Worm (Caenorhabditis elegans): ENCODE results near the gene tpst-1.

tpst-1 gene

ce11 chrIII:12625875-12626649, 36.0 kb downstream of the tpst-1 start, which contains the start of gene pqn-80:
TSS of gene pqn-80 (plus strand) at chrIII:12626568.
- no peak for TF ChIP-seq B0310.2 (tag; optimal IDR thresholded peaks at IDR 0.05)
- TF ChIP-seq ceh-13 (GFP tag; optimal IDR thresholded peaks at IDR 0.05) = no peak
- no peak for TF ChIP-seq flt-1 (GFP tag; IDR thresholded peaks at IDR 0.05)
- no peak for TF ChIP-seq ama-1 (optimal IDR thresholded peaks at IDR 0.05)
- no peak for TF ChIP-seq scrt-1 (GFP tag; IDR thresholded peaks at IDR 0.05)
- no peak for TF ChIP-seq F13C5.2 (tag; optimal IDR thresholded peaks at IDR 0.05)
- no peak for TF ChIP-seq hmg-4 (GFP tag; optimal IDR thresholded peaks at IDR 0.05)
- TF ChIP-seq hmbx-1 (tag; optimal IDR thresholded peaks at IDR 0.05) = no peak
- no peak for TF ChIP-seq tra-4 (tag; optimal IDR thresholded peaks at IDR 0.05)
- TF ChIP-seq ets-7 (tag; optimal IDR thresholded peaks at IDR 0.05) = no peak

ce11 chrIII:12624466-12624865, 37.6 kb downstream of the tpst-1 start, which contains the start of gene gtf-2A2:
TSS of gene gtf-2A2 (plus strand) at chrIII:12624766.
- TF ChIP-seq sea-1 (GFP tag; conservative IDR thresholded peaks at IDR 0.05) (no peak), flt-1 (GFP tag; IDR thresholded peaks at IDR 0.05) (no peak), ets-7 (tag; optimal IDR thresholded peaks at IDR 0.05) (no peak), tbx-11 (GFP tag; IDR thresholded peaks at IDR 0.05) (no peak), scrt-1 (GFP tag; IDR thresholded peaks at IDR 0.05) (no peak), ama-1 (optimal IDR thresholded peaks at IDR 0.05) (no peak), tra-4 (tag; optimal IDR thresholded peaks at IDR 0.05) (no peak), hmbx-1 (tag; optimal IDR thresholded peaks at IDR 0.05) (no peak), tbx-37 (GFP tag; conservative IDR thresholded peaks at IDR 0.05) (no peak), aly-1 (tag; optimal IDR thresholded peaks at IDR 0.05) (no peak), hmg-4 (GFP tag; optimal IDR thresholded peaks at IDR 0.05) (no peak), F13C5.2 (tag; optimal IDR thresholded peaks at IDR 0.05) (no peak), B0310.2 (tag; optimal IDR thresholded peaks at IDR 0.05) (no peak), ceh-13 (GFP tag; optimal IDR thresholded peaks at IDR 0.05) (no peak), pes-1 (GFP tag; IDR thresholded peaks at IDR 0.05) (no peak), hnd-1 (tag; optimal IDR thresholded peaks at IDR 0.05) (no peak)

ce11 chrIII:12616990-12617393, 45.1 kb downstream of the tpst-1 start:
- TF ChIP-seq hnd-1 (tag; optimal IDR thresholded peaks at IDR 0.05) = no peak
- no peak for TF ChIP-seq ets-7 (tag; optimal IDR thresholded peaks at IDR 0.05)
- TF ChIP-seq tbx-37 (GFP tag; conservative IDR thresholded peaks at IDR 0.05) = no peak
- peak; percentile 9 for TF ChIP-seq aly-1 (tag; optimal IDR thresholded peaks at IDR 0.05)

DNA sequence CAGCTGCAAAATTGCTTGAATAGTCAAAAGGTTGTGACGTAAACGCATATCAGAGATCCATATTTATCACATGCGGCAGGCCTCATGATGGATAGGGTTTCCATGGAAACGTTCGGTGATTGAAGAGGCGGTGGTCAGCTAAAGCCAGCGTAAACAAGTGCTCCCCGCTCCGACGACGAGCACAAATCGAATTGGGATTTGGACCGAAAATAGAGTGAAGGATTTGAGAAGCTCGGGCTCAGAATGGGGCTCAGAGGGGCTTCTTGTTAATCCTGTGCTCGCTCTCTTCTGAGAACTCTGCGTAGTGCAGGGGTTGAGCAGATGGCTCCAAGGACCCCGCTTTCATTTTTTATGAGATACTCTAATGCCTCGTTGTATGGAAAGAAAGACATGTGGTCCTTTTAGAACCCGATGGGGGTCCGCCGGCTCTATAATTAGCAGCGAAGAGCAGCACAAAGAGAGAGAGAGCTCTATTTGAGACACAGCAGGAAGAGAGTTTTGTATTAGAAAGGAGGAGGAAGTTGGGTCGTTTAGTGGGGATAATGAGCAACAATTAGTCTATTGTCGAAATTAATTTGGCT, 46.1 kb downstream of the tpst-1 start:
- TF ChIP-seq ceh-36 (tag; optimal IDR thresholded peaks at IDR 0.05) = peak; percentile 72
- no peak for TF ChIP-seq ama-1 (optimal IDR thresholded peaks at IDR 0.05)
- no peak for TF ChIP-seq F13C5.2 (tag; optimal IDR thresholded peaks at IDR 0.05)
- TF ChIP-seq scrt-1 (GFP tag; IDR thresholded peaks at IDR 0.05) = no peak; the same call in 1 of the 2 replicates
- TF ChIP-seq flt-1 (GFP tag; IDR thresholded peaks at IDR 0.05) = no peak
- TF ChIP-seq hmg-4 (GFP tag; optimal IDR thresholded peaks at IDR 0.05) = peak; percentile 76
- TF ChIP-seq sea-1 (GFP tag; conservative IDR thresholded peaks at IDR 0.05) = no peak
- TF ChIP-seq aly-1 (tag; optimal IDR thresholded peaks at IDR 0.05) = no peak
- no peak for TF ChIP-seq ceh-13 (GFP tag; optimal IDR thresholded peaks at IDR 0.05)
- TF ChIP-seq pes-1 (GFP tag; IDR thresholded peaks at IDR 0.05) = peak; percentile 51; the same call in 1 of the 2 replicates
- no peak for TF ChIP-seq tbx-37 (GFP tag; conservative IDR thresholded peaks at IDR 0.05)
- no peak for TF ChIP-seq B0310.2 (tag; optimal IDR thresholded peaks at IDR 0.05)
- no peak for TF ChIP-seq tbx-11 (GFP tag; IDR thresholded peaks at IDR 0.05)
- no peak for TF ChIP-seq hnd-1 (tag; optimal IDR thresholded peaks at IDR 0.05)
- TF ChIP-seq tra-4 (tag; optimal IDR thresholded peaks at IDR 0.05) = no peak
- TF ChIP-seq hmbx-1 (tag; optimal IDR thresholded peaks at IDR 0.05) = no peak

- TF ChIP-seq tra-4 (tag; optimal IDR thresholded peaks at IDR 0.05) = peak; percentile 7
- no peak for TF ChIP-seq scrt-1 (GFP tag; IDR thresholded peaks at IDR 0.05)
- peak; percentile 1 for TF ChIP-seq ama-1 (optimal IDR thresholded peaks at IDR 0.05)
- peak; percentile 32 for TF ChIP-seq hmg-4 (GFP tag; optimal IDR thresholded peaks at IDR 0.05)
- peak; percentile 33 for TF ChIP-seq F13C5.2 (tag; optimal IDR thresholded peaks at IDR 0.05)
- TF ChIP-seq ceh-36 (tag; optimal IDR thresholded peaks at IDR 0.05) = no peak
- no peak for TF ChIP-seq aly-1 (tag; optimal IDR thresholded peaks at IDR 0.05)
These were observed 47.2 kb downstream of the tpst-1 start for ce11 chrIII:12614669-12615451.

- no peak for TF ChIP-seq tbx-11 (GFP tag; IDR thresholded peaks at IDR 0.05)
- peak; percentile 8; the same call in 1 of the 2 replicates for TF ChIP-seq pes-1 (GFP tag; IDR thresholded peaks at IDR 0.05)
These were observed 47.9 kb downstream of the tpst-1 start for ce11 chrIII:12614161-12614560.

ce11 chrIII:12613138-12613915, 48.8 kb downstream of the tpst-1 start:
- TF ChIP-seq ceh-36 (tag; optimal IDR thresholded peaks at IDR 0.05) (no peak), pes-1 (GFP tag; IDR thresholded peaks at IDR 0.05) (no peak), flt-1 (GFP tag; IDR thresholded peaks at IDR 0.05) (0 out of 2 replicates have a peak, but pooled peaks have one; percentile 1), scrt-1 (GFP tag; IDR thresholded peaks at IDR 0.05) (peak; percentile 8; the same call in 1 of the 2 replicates), B0310.2 (tag; optimal IDR thresholded peaks at IDR 0.05) (peak; percentile 31), aly-1 (tag; optimal IDR thresholded peaks at IDR 0.05) (no peak), hnd-1 (tag; optimal IDR thresholded peaks at IDR 0.05) (no peak), hmg-4 (GFP tag; optimal IDR thresholded peaks at IDR 0.05) (peak; percentile 77), hmbx-1 (tag; optimal IDR thresholded peaks at IDR 0.05) (peak; percentile 12), ama-1 (optimal IDR thresholded peaks at IDR 0.05) (no peak), ceh-13 (GFP tag; optimal IDR thresholded peaks at IDR 0.05) (no peak), F13C5.2 (tag; optimal IDR thresholded peaks at IDR 0.05) (peak; percentile 9), tbx-11 (GFP tag; IDR thresholded peaks at IDR 0.05) (no peak), ets-7 (tag; optimal IDR thresholded peaks at IDR 0.05) (no peak), tra-4 (tag; optimal IDR thresholded peaks at IDR 0.05) (no peak), tbx-37 (GFP tag; conservative IDR thresholded peaks at IDR 0.05) (no peak), sea-1 (GFP tag; conservative IDR thresholded peaks at IDR 0.05) (peak; percentile 61; the same call in 1 of the 2 replicates)
